Worm (Caenorhabditis elegans) whole organism, L4 larva: Measurements from ENCODE around the gene cec-2.

ENCODE experiments used
- D1046.2 ChIP-seq: fragments of 200-800 bp; sonication (Bioruptor generic); IDR thresholded peaks from 2 replicates; pipeline ENCODE4 v1.3.6; 2022; ENCODE audit warnings: missing genetic modification characterization, missing compliant biosample characterization
- F10B5.3 ChIP-seq: sonication (generic microtip); optimal IDR thresholded peaks from 2 replicates; lab custom pipeline; 2016; ENCODE audit warnings: mild to moderate bottlenecking, missing genetic modification characterization, missing compliant biosample characterization
- F44E2.7 ChIP-seq: fragments of 200-800 bp; sonication (Bioruptor generic); IDR thresholded peaks from 2 replicates; pipeline ENCODE4 v2.1.2; 2022; ENCODE audit warnings: missing genetic modification characterization, missing compliant biosample characterization
- T26A8.4 ChIP-seq: fragments of 200-800 bp; sonication (Bioruptor generic); IDR thresholded peaks from 2 replicates; pipeline ENCODE4 v1.3.6; 2022; ENCODE audit warnings: missing genetic modification characterization, missing compliant biosample characterization
- aha-1 ChIP-seq: fragments of 150-350 bp; peaks from one replicate; lab custom pipeline; 2014; ENCODE audit warnings: missing biosample characterization, missing genetic modification characterization
- ama-1 ChIP-seq: fragments of 150-350 bp; optimal IDR thresholded peaks from 2 replicates; lab custom pipeline; 2014; ENCODE audit warnings: inconsistent platforms, mixed read lengths
- ceh-20 ChIP-seq: fragments of 200-800 bp; sonication (Bioruptor generic); IDR thresholded peaks from 2 replicates; pipeline ENCODE4 v1.3.6; 2022; ENCODE audit warnings: missing genetic modification reagents, missing genetic modification characterization, missing compliant biosample characterization
- ceh-28 ChIP-seq: fragments of 150-350 bp; optimal IDR thresholded peaks from 2 replicates; lab custom pipeline; 2014; ENCODE audit warnings: missing biosample characterization, missing genetic modification reagents, missing genetic modification characterization
- ceh-32 ChIP-seq: sonication (generic microtip); optimal IDR thresholded peaks from 2 replicates; lab custom pipeline; 2016; ENCODE audit warnings: mild to moderate bottlenecking, missing genetic modification characterization, missing compliant biosample characterization; ENCODE audit not compliant: poor library complexity
- ces-1 ChIP-seq: fragments of 150-350 bp; sonication (generic microtip); optimal IDR thresholded peaks from 4 replicates; lab custom pipeline; 2014; ENCODE audit warnings: missing biosample characterization, missing genetic modification reagents, missing genetic modification characterization
- daf-19 ChIP-seq: fragments of 200-800 bp; sonication (Bioruptor generic); conservative IDR thresholded peaks from 2 replicates; pipeline ENCODE4 v1.3.6; 2022; ENCODE audit warnings: missing genetic modification characterization, missing compliant biosample characterization
- dmd-6 ChIP-seq: fragments of 200-800 bp; sonication (Bioruptor generic); IDR thresholded peaks from 2 replicates; pipeline ENCODE4 v1.3.6; 2022; ENCODE audit warnings: missing genetic modification reagents, missing genetic modification characterization, missing compliant biosample characterization
- dmd-9 ChIP-seq: fragments of 200-800 bp; sonication (Bioruptor generic); IDR thresholded peaks from 2 replicates; pipeline ENCODE4 v1.3.6; 2022; ENCODE audit warnings: missing genetic modification reagents, missing genetic modification characterization, missing compliant biosample characterization
- dve-1 ChIP-seq: sonication (generic microtip); optimal IDR thresholded peaks from 2 replicates; lab custom pipeline; 2017; ENCODE audit warnings: antibody characterized with exemption, mild to moderate bottlenecking, missing genetic modification characterization, missing compliant biosample characterization; ENCODE audit not compliant: insufficient read depth
- egl-27 ChIP-seq: sonication (generic microtip); optimal IDR thresholded peaks from 3 replicates; lab custom pipeline; 2017; ENCODE audit warnings: missing biosample characterization, missing genetic modification reagents, missing genetic modification characterization
- hif-1 ChIP-seq, 2 experiments: sonication (generic microtip); optimal IDR thresholded peaks; 2 replicates each; lab custom pipeline; 2016 to 2017; ENCODE audit warnings: missing compliant biosample characterization in 2 of 2, missing genetic modification characterization in 2 of 2, missing genetic modification reagents in 2 of 2, missing genotype in 2 of 2, mild to moderate bottlenecking in 1 of 2
- jun-1 ChIP-seq: fragments of 150-350 bp; optimal IDR thresholded peaks from 2 replicates; lab custom pipeline; 2014; ENCODE audit warnings: missing biosample characterization, missing genetic modification reagents, missing genetic modification characterization
- lin-1 ChIP-seq: fragments of 200-800 bp; sonication (Bioruptor generic); IDR thresholded peaks from 2 replicates; pipeline ENCODE4 v1.3.6; 2022; ENCODE audit warnings: missing genetic modification reagents, missing genetic modification characterization, missing compliant biosample characterization
- lin-13 ChIP-seq: fragments of 150-350 bp; optimal IDR thresholded peaks from 2 replicates; lab custom pipeline; 2014; ENCODE audit warnings: missing biosample characterization, missing genetic modification reagents, missing genetic modification characterization
- lin-15B ChIP-seq: fragments of 150-350 bp; sonication (generic microtip); optimal IDR thresholded peaks from 3 replicates; lab custom pipeline; 2014; ENCODE audit warnings: missing biosample characterization, missing genetic modification characterization
- lin-38 ChIP-seq: fragments of 200-800 bp; sonication (Bioruptor generic); IDR thresholded peaks from 2 replicates; pipeline ENCODE4 v1.3.6; 2022; ENCODE audit warnings: missing genetic modification reagents, missing genetic modification characterization, missing compliant biosample characterization
- lsy-2 ChIP-seq, 2 experiments: fragments of 150-350 bp in 1 of 2; sonication (generic microtip) in 1 of 2; optimal IDR thresholded peaks; 2 replicates each; lab custom pipeline; 2014 to 2017; ENCODE audit warnings: missing biosample characterization in 2 of 2, missing genetic modification characterization in 2 of 2
- madf-5 ChIP-seq, 2 experiments: fragments of 200-800 bp; sonication (Bioruptor generic); IDR thresholded peaks; 2 replicates each; pipeline ENCODE4 v1.3.6; 2022; ENCODE audit warnings: missing compliant biosample characterization in 2 of 2, missing genetic modification characterization in 2 of 2
- madf-9 ChIP-seq: fragments of 200-800 bp; sonication (Bioruptor generic); conservative IDR thresholded peaks from 2 replicates; pipeline ENCODE4 v1.3.6; 2022; ENCODE audit warnings: missing genetic modification reagents, missing genetic modification characterization, missing compliant biosample characterization
- mdl-1 ChIP-seq, 2 experiments: fragments of 150-350 bp in 1 of 2; sonication (generic microtip) in 1 of 2; optimal IDR thresholded peaks; 2 replicates each; lab custom pipeline; 2014 to 2017; ENCODE audit warnings: missing biosample characterization in 2 of 2, missing genetic modification characterization in 2 of 2
- mxl-3 ChIP-seq: fragments of 200-800 bp; sonication (Bioruptor generic); optimal IDR thresholded peaks from 2 replicates; lab custom pipeline; 2018; ENCODE audit warnings: mild to moderate bottlenecking, missing genetic modification characterization, missing compliant biosample characterization
- nhr-10 ChIP-seq: fragments of 150-350 bp; optimal IDR thresholded peaks from 2 replicates; lab custom pipeline; 2014; ENCODE audit warnings: missing biosample characterization, missing genetic modification characterization
- nhr-102 ChIP-seq: sonication (generic microtip); optimal IDR thresholded peaks from 2 replicates; lab custom pipeline; 2016; ENCODE audit warnings: mild to moderate bottlenecking, missing genetic modification characterization, moderate library complexity, missing compliant biosample characterization
- nhr-11 ChIP-seq: fragments of 150-350 bp; optimal IDR thresholded peaks from 2 replicates; lab custom pipeline; 2014; ENCODE audit warnings: missing biosample characterization, missing genetic modification characterization
- nhr-237 ChIP-seq: sonication (generic microtip); optimal IDR thresholded peaks from 2 replicates; lab custom pipeline; 2017; ENCODE audit warnings: missing biosample characterization, missing genetic modification characterization
- nhr-6 ChIP-seq: fragments of 150-350 bp; optimal IDR thresholded peaks from 2 replicates; lab custom pipeline; 2014; ENCODE audit warnings: missing biosample characterization, missing genetic modification characterization
- nhr-76 ChIP-seq: fragments of 150-350 bp; optimal IDR thresholded peaks from 2 replicates; lab custom pipeline; 2014; ENCODE audit warnings: missing biosample characterization, missing genetic modification characterization
- nhr-77 ChIP-seq: fragments of 150-350 bp; optimal IDR thresholded peaks from 2 replicates; lab custom pipeline; 2014; ENCODE audit warnings: missing biosample characterization, missing genetic modification characterization
- php-3 ChIP-seq: fragments of 200-800 bp; sonication (Bioruptor generic); IDR thresholded peaks from 2 replicates; pipeline ENCODE4 v1.3.6; 2022; ENCODE audit warnings: missing genetic modification reagents, missing genetic modification characterization, missing compliant biosample characterization
- rbr-2 ChIP-seq: sonication (generic microtip); optimal IDR thresholded peaks from 2 replicates; lab custom pipeline; 2016; ENCODE audit warnings: missing genotype, missing genetic modification characterization, missing compliant biosample characterization
- saeg-2 ChIP-seq: fragments of 200-800 bp; sonication (Bioruptor generic); IDR thresholded peaks from 2 replicates; pipeline ENCODE4 v1.3.6; 2022; ENCODE audit warnings: missing genetic modification reagents, missing genetic modification characterization, missing compliant biosample characterization
- sdz-12 ChIP-seq: fragments of 200-800 bp; sonication (Bioruptor generic); optimal IDR thresholded peaks from 2 replicates; lab custom pipeline; 2018; ENCODE audit warnings: mild to moderate bottlenecking, missing genetic modification characterization, missing compliant biosample characterization
- skn-1 ChIP-seq: fragments of 150-350 bp; optimal IDR thresholded peaks from 2 replicates; lab custom pipeline; 2014; ENCODE audit warnings: missing biosample characterization, missing genetic modification characterization
- unc-130 ChIP-seq: sonication (generic microtip); optimal IDR thresholded peaks from 2 replicates; lab custom pipeline; 2016; ENCODE audit warnings: missing genetic modification reagents, missing genetic modification characterization, missing compliant biosample characterization
- unc-62 ChIP-seq, 3 experiments: fragments of 150-350 bp in 1 of 3; sonication (generic microtip); optimal IDR thresholded peaks in 2 of 3; peaks in 1 of 3; 1 replicate in 1 of 3; 2 replicates in 2 of 3; lab custom pipeline; 2014 to 2017; ENCODE audit warnings: missing biosample characterization in 3 of 3, missing genetic modification characterization in 3 of 3, missing genetic modification reagents in 3 of 3, missing genotype in 1 of 3
- zag-1 ChIP-seq: fragments of 150-350 bp; optimal IDR thresholded peaks from 2 replicates; lab custom pipeline; 2014; ENCODE audit warnings: missing biosample characterization, missing genetic modification characterization
- zfp-3 ChIP-seq: fragments of 200-800 bp; sonication (Bioruptor generic); conservative IDR thresholded peaks from 2 replicates; pipeline ENCODE4 v1.3.6; 2022; ENCODE audit warnings: missing genetic modification reagents, missing genetic modification characterization, missing compliant biosample characterization
- zip-2 ChIP-seq: fragments of 150-350 bp; optimal IDR thresholded peaks from 2 replicates; lab custom pipeline; 2014; ENCODE audit warnings: missing biosample characterization, missing genetic modification characterization

cec-2 gene

DNA sequence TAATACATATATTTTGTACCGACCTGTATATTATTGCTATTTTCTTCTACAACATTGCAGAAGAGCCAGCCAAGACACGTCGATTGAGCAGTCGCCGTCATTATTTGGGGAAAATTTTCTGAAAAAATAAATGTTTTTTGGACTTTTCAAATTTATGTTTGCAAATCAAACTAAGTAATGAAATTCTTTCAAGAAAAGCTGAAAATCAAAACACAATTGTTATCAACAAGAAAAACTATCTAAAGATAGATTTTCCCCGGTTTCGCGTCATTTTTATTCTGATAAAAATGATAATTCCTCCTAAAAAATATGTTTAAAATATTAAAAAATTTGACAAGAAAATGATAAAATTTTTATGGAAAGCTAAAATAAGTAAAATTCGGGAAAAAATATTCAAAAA is 12.6 kb upstream of the cec-2 start, which contains the start of gene C50A2.3:
C50A2.3 (minus strand) TSS at position 101 of the 400 bp plus-strand sequence.
- TF ChIP-seq saeg-2, result no peak
- TF ChIP-seq madf-5 (GFP tag; IDR thresholded peaks at IDR 0.05; lab: Robert Waterston, UW), result no peak
- TF ChIP-seq dmd-9, result no peak
- no peak for TF ChIP-seq php-3 (GFP tag; lab: Robert Waterston, UW)
- TF ChIP-seq daf-19 (GFP tag; lab: Robert Waterston, UW), result no peak
- TF ChIP-seq nhr-237 (tag; lab: Kevin White, UChicago), result no peak
- TF ChIP-seq sdz-12 (GFP tag; lab: Kevin White, UChicago), result no peak
- no peak for TF ChIP-seq ces-1
- no peak for TF ChIP-seq F44E2.7 (GFP tag; lab: Robert Waterston, UW)
- TF ChIP-seq zag-1 (tag; lab: Kevin White, UChicago), result no peak
- TF ChIP-seq T26A8.4 (GFP tag; lab: Robert Waterston, UW), result no peak
- TF ChIP-seq lin-13 (GFP tag; lab: Kevin White, UChicago), result no peak
- TF ChIP-seq nhr-76, result no peak
- TF ChIP-seq nhr-102 (tag; lab: Kevin White, UChicago), result no peak

DNA sequence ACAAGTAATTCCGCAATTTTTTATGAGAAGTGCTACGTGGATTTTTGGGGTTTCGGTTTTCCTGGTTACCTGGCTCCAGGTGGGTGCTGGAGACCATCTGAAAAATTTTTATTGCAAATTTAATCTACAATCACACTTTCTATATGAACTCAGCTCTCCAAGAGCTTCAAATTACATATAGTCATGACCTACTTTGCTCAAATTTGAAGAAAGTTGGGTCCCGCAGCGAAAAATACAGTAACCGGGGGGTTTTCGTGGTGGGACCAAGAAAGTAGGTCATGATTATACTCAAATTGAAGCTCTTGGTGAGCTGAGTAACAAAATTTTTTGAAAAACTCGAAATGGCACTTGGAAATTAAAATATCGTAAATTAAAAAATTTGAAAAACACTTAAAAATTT is 10.1 kb upstream of the cec-2 start, which contains the start of gene ets-8:
ets-8 (minus strand) TSS at position 101 of the 400 bp plus-strand sequence.
- TF ChIP-seq unc-130 (GFP tag; lab: Kevin White, UChicago), result no peak
- TF ChIP-seq dmd-6 (GFP tag; lab: Robert Waterston, UW), result no peak
- TF ChIP-seq D1046.2 (GFP tag; lab: Robert Waterston, UW), result no peak
- TF ChIP-seq F10B5.3, result no peak
- no peak for TF ChIP-seq dve-1 (tag; lab: Kevin White, UChicago)
- TF ChIP-seq mdl-1 (tag; optimal IDR thresholded peaks at IDR 0.05; lab: Kevin White, UChicago), result no peak
- no peak for TF ChIP-seq madf-9 (GFP tag; lab: Robert Waterston, UW)

DNA sequence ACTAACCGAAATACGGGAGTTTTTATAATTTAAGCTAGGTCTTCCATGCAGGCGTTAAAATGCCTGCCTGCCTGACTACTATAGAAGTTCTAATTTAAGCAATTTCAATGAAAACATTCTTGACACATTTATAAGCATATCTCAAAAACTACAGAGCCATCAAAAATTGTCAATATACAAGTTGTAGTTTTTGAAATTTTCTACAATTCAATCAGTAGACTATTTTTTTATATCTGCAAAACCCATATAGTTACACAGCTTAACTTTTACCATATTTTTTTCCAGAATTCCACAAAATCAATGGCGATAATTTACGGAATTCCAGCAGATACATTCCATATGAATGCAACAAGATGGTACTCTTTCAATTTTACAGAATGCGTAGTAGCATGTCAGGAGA is 7.4 kb upstream of the cec-2 start, which contains the start of gene C50A2.7:
C50A2.7 (plus strand) TSS at position 301 of the 400 bp plus-strand sequence.
- no peak for TF ChIP-seq lin-1 (GFP tag; lab: Robert Waterston, UW)
- TF ChIP-seq ceh-32, result no peak
- no peak for TF ChIP-seq mxl-3
- no peak for TF ChIP-seq lsy-2 (tag; optimal IDR thresholded peaks at IDR 0.05; lab: Kevin White, UChicago)
- TF ChIP-seq unc-62 (GFP tag; optimal IDR thresholded peaks at IDR 0.05 in 1 of 2; lab: Kevin White, UChicago), result peak in 1 of 2 experiments; percentile 85
- no peak for TF ChIP-seq unc-62 (tag; optimal IDR thresholded peaks at IDR 0.05; lab: Kevin White, UChicago)

DNA sequence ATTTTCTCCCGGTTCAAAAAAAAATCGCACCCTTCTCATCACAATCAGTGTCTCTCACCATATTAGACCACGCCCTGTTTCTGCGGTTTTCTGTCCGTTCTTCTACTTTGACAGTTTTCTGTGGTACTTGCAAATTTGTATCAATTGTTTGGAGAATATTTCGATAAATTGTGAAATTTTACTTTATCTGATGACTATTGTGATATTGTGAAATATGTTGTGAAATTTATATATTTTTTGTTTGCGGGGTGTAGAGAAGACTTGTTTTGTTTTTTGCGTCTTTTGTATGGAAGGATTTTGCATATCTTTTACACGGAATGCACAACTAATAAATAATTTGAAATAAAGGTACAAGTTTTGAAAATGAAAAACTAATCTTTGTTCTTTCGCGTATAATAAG is 3.2 kb upstream of the cec-2 start:
- no peak for TF ChIP-seq ceh-28 (tag; lab: Kevin White, UChicago)
- TF ChIP-seq aha-1 (tag; lab: Kevin White, UChicago), result peak; percentile 8

- TF ChIP-seq madf-5 (GFP tag; IDR thresholded peaks at IDR 0.05; lab: Robert Waterston, UW), result no peak
- peak in 1 of 2 experiments; percentile 41 for TF ChIP-seq hif-1 (tag; optimal IDR thresholded peaks at IDR 0.05; lab: Kevin White, UChicago)
- no peak for TF ChIP-seq ama-1 (lab: Kevin White, UChicago)
- TF ChIP-seq mdl-1 (tag; optimal IDR thresholded peaks at IDR 0.05; lab: Kevin White, UChicago), result peak; percentile 65 to 93
- no peak for TF ChIP-seq egl-27 (tag; lab: Kevin White, UChicago)
- no peak for TF ChIP-seq zip-2 (tag; lab: Kevin White, UChicago)
- no peak for TF ChIP-seq nhr-77 (tag; lab: Kevin White, UChicago)
- TF ChIP-seq ceh-20, result no peak
- peak; percentile 52 for TF ChIP-seq dve-1 (tag; lab: Kevin White, UChicago)
- peak; percentile 46 for TF ChIP-seq rbr-2 (tag; lab: Kevin White, UChicago)
- TF ChIP-seq F10B5.3, result no peak
- no peak for TF ChIP-seq nhr-11
- no peak for TF ChIP-seq nhr-10
- TF ChIP-seq lin-38 (GFP tag; lab: Robert Waterston, UW), result no peak
- no peak for TF ChIP-seq lin-15B (tag; lab: Kevin White, UChicago)
- TF ChIP-seq skn-1 (tag; lab: Kevin White, UChicago), result no peak
- TF ChIP-seq unc-62 (GFP tag; optimal IDR thresholded peaks at IDR 0.05 in 1 of 2; lab: Kevin White, UChicago), result peak in 1 of 2 experiments; percentile 87
- no peak for TF ChIP-seq unc-62 (tag; optimal IDR thresholded peaks at IDR 0.05; lab: Kevin White, UChicago)
- peak; percentile 75 for TF ChIP-seq mxl-3
- no peak for TF ChIP-seq ces-1
- TF ChIP-seq nhr-6, result peak; percentile 71
- no peak for TF ChIP-seq jun-1
- no peak for TF ChIP-seq zfp-3
Observed at ce11 chrIV:1168311-1168965, 2.1 kb upstream of the cec-2 start.
